Worm (Caenorhabditis elegans): ENCODE measurements around the gene T01B7.5.

DNA sequence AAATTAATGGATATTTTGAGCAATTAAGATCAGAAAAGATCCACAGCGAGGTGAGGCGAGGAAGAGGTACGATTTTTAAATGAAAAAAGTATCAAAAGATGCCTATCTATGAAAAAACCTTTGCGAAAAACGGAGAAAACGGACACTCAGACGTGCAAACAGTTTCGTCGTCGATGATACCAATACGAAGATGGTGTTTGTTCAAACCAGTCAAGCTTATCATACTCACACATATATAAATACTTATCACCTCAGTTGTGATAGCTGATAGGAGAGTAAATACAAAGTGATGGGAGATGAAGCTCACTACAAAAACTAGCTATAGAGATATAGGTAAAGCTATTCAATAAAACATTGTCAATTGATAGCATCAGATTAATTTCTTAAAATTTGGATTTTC, 36.8 kb upstream of the T01B7.5 start:
- no peak for TF ChIP-seq ceh-28 (tag; optimal IDR thresholded peaks at IDR 0.05)
- peak; percentile 6 for TF ChIP-seq pqm-1 (tag; optimal IDR thresholded peaks at IDR 0.05)
- no peak for TF ChIP-seq ama-1 (optimal IDR thresholded peaks at IDR 0.05)
- TF ChIP-seq ztf-4 (tag; optimal IDR thresholded peaks at IDR 0.05): no peak
- TF ChIP-seq ceh-9 (tag; optimal IDR thresholded peaks at IDR 0.05): no peak
